Worm (Caenorhabditis elegans) whole organism, L4 larva: ENCODE results near the gene Y17G9A.4.

Source experiments
- F49E8.2 ChIP-seq: sonication (generic microtip); optimal IDR thresholded peaks from 2 replicates; lab custom pipeline; 2016; ENCODE audit warnings: missing compliant biosample characterization, mild to moderate bottlenecking, missing genetic modification characterization, borderline replicate concordance
- daf-12 ChIP-seq: fragments of 150-350 bp; optimal IDR thresholded peaks from 2 replicates; lab custom pipeline; 2014; ENCODE audit warnings: missing biosample characterization, missing genetic modification reagents, missing genetic modification characterization
- daf-19 ChIP-seq: fragments of 200-800 bp; sonication (Bioruptor generic); conservative IDR thresholded peaks from 2 replicates; pipeline ENCODE4 v1.3.6; 2022; ENCODE audit warnings: missing genetic modification characterization, missing compliant biosample characterization
- lin-39 ChIP-seq: fragments of 150-350 bp; optimal IDR thresholded peaks from 2 replicates; lab custom pipeline; 2014; ENCODE audit warnings: missing biosample characterization, missing genetic modification reagents, missing genetic modification characterization
- nhr-77 ChIP-seq: fragments of 150-350 bp; optimal IDR thresholded peaks from 2 replicates; lab custom pipeline; 2014; ENCODE audit warnings: missing biosample characterization, missing genetic modification characterization
- saeg-2 ChIP-seq: fragments of 200-800 bp; sonication (Bioruptor generic); IDR thresholded peaks from 2 replicates; pipeline ENCODE4 v1.3.6; 2022; ENCODE audit warnings: missing genetic modification reagents, missing genetic modification characterization, missing compliant biosample characterization
- snpc-4 ChIP-seq: fragments of 150-350 bp; optimal IDR thresholded peaks from 2 replicates; lab custom pipeline; 2014; ENCODE audit warnings: missing biosample characterization, missing genetic modification characterization
- unc-62 ChIP-seq, 3 experiments: fragments of 150-350 bp in 1 of 3; sonication (generic microtip); optimal IDR thresholded peaks in 2 of 3; peaks in 1 of 3; 1 replicate in 1 of 3; 2 replicates in 2 of 3; lab custom pipeline; 2014 to 2017; ENCODE audit warnings: missing biosample characterization in 3 of 3, missing genetic modification characterization in 3 of 3, missing genetic modification reagents in 3 of 3, missing genotype in 1 of 3

DNA sequence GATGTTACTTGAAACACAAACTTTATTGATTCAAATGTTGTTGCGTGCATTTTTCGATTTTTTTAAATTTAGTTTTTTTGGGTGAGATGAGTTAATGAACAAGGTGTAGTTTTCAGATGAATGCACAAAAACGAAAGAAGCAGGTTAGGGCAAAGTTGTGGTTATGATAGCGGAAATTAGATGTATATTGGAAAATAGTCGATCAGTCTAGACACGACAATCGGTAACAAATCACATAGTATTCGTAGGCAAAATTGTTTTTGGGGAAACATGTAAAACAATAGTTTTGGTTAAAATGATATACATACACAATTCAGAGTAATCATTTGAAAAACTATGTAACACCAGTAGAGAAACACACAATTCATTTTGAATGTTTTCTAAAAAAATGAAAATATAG lies 6.3 kb upstream of the Y17G9A.4 start, which contains the start of gene str-172:
- TF ChIP-seq daf-12 (tag; lab: Kevin White, UChicago) = no peak
- no peak for TF ChIP-seq unc-62 (GFP tag; optimal IDR thresholded peaks at IDR 0.05 in 1 of 2; lab: Kevin White, UChicago)
- no peak for TF ChIP-seq unc-62 (tag; optimal IDR thresholded peaks at IDR 0.05; lab: Kevin White, UChicago)
- TF ChIP-seq lin-39 = no peak
- no peak for TF ChIP-seq daf-19 (GFP tag; lab: Robert Waterston, UW)
- no peak for TF ChIP-seq nhr-77
- no peak for TF ChIP-seq F49E8.2 (tag; lab: Kevin White, UChicago)
- no peak for TF ChIP-seq saeg-2 (GFP tag; lab: Robert Waterston, UW)
- TF ChIP-seq snpc-4 (tag; lab: Kevin White, UChicago) = no peak
